Fruit fly (Drosophila melanogaster) S2 (cell line): Measurements from ENCODE around the gene Pde11.

Experiments
- CG8478 ChIP-seq: fragments of >200 bp; optimal IDR thresholded peaks from 2 replicates; lab custom pipeline; 2018
- CTCF ChIP-seq, 2 experiments: fragments of >200 bp; optimal IDR thresholded peaks; 2 replicates each; lab custom pipeline; 2018

Gene Pde11

DNA sequence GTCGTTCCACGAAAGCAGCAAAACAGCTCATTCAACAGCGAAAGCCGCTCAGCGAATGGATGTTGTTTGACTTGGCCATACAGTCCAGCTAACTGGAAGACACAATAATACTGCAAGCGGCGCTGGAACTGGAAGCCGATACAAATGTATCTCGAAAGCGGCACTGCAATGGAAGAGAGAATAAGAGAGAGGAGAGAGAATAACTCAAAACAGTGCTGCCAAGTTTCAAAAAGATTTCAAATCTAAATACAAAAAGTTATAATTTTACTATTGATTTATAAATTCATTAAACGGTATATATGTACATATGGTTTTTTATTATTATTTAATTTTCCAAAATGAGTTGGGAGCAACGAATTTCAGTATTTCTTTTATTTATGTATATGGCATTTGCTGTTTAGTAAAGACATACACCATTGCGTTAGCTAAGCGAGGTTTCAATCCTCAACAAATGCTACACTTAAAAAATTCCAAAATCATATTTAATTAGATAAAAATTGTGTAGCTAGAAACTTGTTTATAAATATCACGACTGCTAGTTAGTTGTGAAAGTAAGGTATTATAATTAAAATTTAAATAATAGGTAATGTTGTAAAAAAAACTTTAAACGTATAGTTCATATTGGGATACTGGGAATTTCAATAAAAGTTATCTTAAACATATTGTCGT is 105.6 kb downstream of the Pde11 start, which contains the start of gene CG10283:
TSS of gene CG10283 (minus strand) at position 132 of the 669 bp plus-strand sequence.
- TF ChIP-seq CG8478 (lab: Kevin White, UChicago) (no peak), CTCF (optimal IDR thresholded peaks at IDR 0.05; lab: Kevin White, UChicago) (peak in 1 of 2 experiments; percentile 7)

DNA sequence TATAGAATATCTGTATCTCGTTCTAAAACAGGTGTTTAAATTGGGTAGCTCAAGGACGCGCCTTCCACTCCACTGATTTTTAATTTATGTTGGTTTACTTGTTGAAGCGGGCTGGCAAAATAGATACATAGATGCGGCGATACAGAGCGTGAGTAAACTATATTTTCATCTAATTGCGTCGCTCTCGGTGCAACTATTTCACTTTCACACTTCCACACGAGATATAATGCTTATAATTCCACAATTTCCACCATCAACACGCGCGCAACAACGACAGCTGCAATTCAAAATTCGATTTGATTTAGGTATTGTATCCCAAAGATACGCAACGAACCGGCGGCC is 106.1 kb downstream of the Pde11 start:
- no peak for TF ChIP-seq CTCF (optimal IDR thresholded peaks at IDR 0.05; lab: Kevin White, UChicago)
- no peak for TF ChIP-seq CG8478 (lab: Kevin White, UChicago)

DNA sequence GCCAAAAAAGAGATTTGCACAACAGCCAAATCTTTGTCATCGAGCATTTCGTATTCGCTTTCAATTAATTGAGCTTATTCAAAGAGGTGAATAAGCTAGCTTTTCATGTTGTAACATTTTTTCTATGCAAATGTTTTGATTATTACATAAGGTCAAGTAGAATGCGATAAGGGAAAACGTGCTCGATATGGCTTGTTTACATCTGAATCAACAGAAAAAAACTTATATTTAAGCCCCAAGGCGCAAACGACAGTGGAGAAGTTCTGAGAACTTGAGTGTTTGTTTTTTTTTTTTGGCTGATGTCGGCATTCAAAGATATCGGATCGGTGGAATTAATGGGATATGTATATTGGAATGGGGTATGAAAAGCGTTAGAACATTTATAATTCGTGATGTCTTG is 107.2 kb downstream of the Pde11 start:
- no peak for TF ChIP-seq CG8478 (lab: Kevin White, UChicago)
- TF ChIP-seq CTCF (optimal IDR thresholded peaks at IDR 0.05; lab: Kevin White, UChicago) = no peak

DNA sequence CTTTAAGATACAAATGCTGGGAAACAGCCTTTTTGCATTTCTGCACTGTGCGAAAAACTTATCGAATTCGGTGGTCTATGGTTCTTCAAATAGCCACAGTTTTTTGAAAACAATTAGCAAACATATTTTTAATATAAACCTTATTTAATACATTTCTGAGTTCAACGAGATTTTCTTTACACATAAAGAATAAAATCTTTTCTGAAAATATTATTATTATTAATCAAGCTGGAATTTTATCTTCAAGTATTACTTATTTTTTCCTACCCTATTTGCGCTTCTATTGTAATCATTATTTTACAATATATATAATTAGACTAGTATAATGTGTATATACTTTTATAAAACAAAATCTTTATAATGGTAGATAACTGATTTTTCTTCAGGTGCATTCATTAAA is 108.0 kb downstream of the Pde11 start:
- no peak for TF ChIP-seq CG8478 (lab: Kevin White, UChicago)
- no peak for TF ChIP-seq CTCF (optimal IDR thresholded peaks at IDR 0.05; lab: Kevin White, UChicago)
